Fruit fly (Drosophila melanogaster) whole organism, embryonic: ENCODE data around the gene ArfGAP1.

Experiments
- Adf1 ChIP-seq: fragments of 200-800 bp; sonication (Bioruptor generic); IDR thresholded peaks from 2 replicates; pipeline ENCODE4 v1.3.6; 2022; ENCODE audit warnings: missing biosample characterization, missing genetic modification characterization
- Asciz ChIP-seq: fragments of 200-800 bp; sonication (Bioruptor generic); optimal IDR thresholded peaks from 2 replicates; lab custom pipeline; 2017; ENCODE audit warnings: missing biosample characterization, mild to moderate bottlenecking, missing genetic modification characterization, missing genetic modification reagents
- Bgb ChIP-seq: fragments of 200-800 bp; sonication (Bioruptor generic); IDR thresholded peaks from 2 replicates; pipeline ENCODE4 v1.3.6; 2022; ENCODE audit warnings: missing biosample characterization, missing genetic modification characterization; ENCODE audit not compliant: partially characterized antibody
- CG10366 ChIP-seq: fragments of 200-800 bp; sonication (Bioruptor generic); IDR thresholded peaks from 2 replicates; pipeline ENCODE4 v1.3.6; 2022; ENCODE audit warnings: missing biosample characterization, missing genetic modification characterization
- CG10979 ChIP-seq: fragments of 200-800 bp; sonication (Bioruptor generic); optimal IDR thresholded peaks from 2 replicates; lab custom pipeline; 2018; ENCODE audit warnings: missing biosample characterization, mild to moderate bottlenecking, missing genetic modification characterization, moderate library complexity
- CG11560 ChIP-seq: fragments of 200-800 bp; sonication (Bioruptor generic); IDR thresholded peaks from 3 replicates; pipeline ENCODE4 v1.3.6; 2022; ENCODE audit warnings: missing biosample characterization, missing genetic modification characterization
- CG1233 ChIP-seq: fragments of 200-800 bp; sonication (Bioruptor generic); optimal IDR thresholded peaks from 4 replicates; lab custom pipeline; 2018; ENCODE audit warnings: missing biosample characterization, mild to moderate bottlenecking, missing genetic modification characterization
- CG12391 ChIP-seq: fragments of 200-800 bp; sonication (Bioruptor generic); optimal IDR thresholded peaks from 3 replicates; lab custom pipeline; 2018; ENCODE audit warnings: missing biosample characterization, mild to moderate bottlenecking, missing genetic modification characterization, moderate library complexity
- CG14441 ChIP-seq: fragments of 200-800 bp; sonication (Bioruptor generic); IDR thresholded peaks from 2 replicates; pipeline ENCODE4 v1.3.6; 2022; ENCODE audit warnings: missing biosample characterization, missing genetic modification characterization
- CG14965 ChIP-seq: fragments of 200-800 bp; sonication (Bioruptor generic); optimal IDR thresholded peaks from 2 replicates; lab custom pipeline; 2016; ENCODE audit warnings: missing biosample characterization, missing genetic modification characterization, borderline replicate concordance
- CG15269 ChIP-seq: fragments of 200-800 bp; sonication (Bioruptor generic); optimal IDR thresholded peaks from 2 replicates; lab custom pipeline; 2018; ENCODE audit warnings: missing biosample characterization, mild to moderate bottlenecking, missing genetic modification characterization, moderate library complexity
- CG15514 ChIP-seq: fragments of 200-800 bp; sonication (Bioruptor generic); optimal IDR thresholded peaks from 3 replicates; lab custom pipeline; 2017; ENCODE audit warnings: missing biosample characterization, missing genetic modification characterization, mild to moderate bottlenecking, moderate library complexity, missing genetic modification reagents
- CG17359 ChIP-seq: fragments of 200-800 bp; sonication (Bioruptor generic); optimal IDR thresholded peaks from 3 replicates; lab custom pipeline; 2018; ENCODE audit warnings: missing biosample characterization, mild to moderate bottlenecking, missing genetic modification characterization, moderate library complexity
- CG2202 ChIP-seq: fragments of 200-800 bp; sonication (Bioruptor generic); optimal IDR thresholded peaks from 2 replicates; lab custom pipeline; 2018; ENCODE audit warnings: missing biosample characterization, mild to moderate bottlenecking, missing genetic modification characterization
- CG3726 ChIP-seq: fragments of 200-800 bp; sonication (Bioruptor generic); IDR thresholded peaks from 3 replicates; pipeline ENCODE4, ENCODE4 v1.3.6; 2022; ENCODE audit warnings: missing biosample characterization, missing genetic modification characterization
- CG3838 ChIP-seq: fragments of 200-800 bp; sonication (Bioruptor generic); optimal IDR thresholded peaks from 3 replicates; lab custom pipeline; 2016; ENCODE audit warnings: missing biosample characterization, missing genetic modification characterization
- CG4282 ChIP-seq: fragments of 200-800 bp; sonication (Bioruptor generic); optimal IDR thresholded peaks from 2 replicates; lab custom pipeline; 2016; ENCODE audit warnings: missing biosample characterization, missing genetic modification characterization
- CG43689 ChIP-seq: fragments of 200-800 bp; sonication (Bioruptor generic); IDR thresholded peaks from 2 replicates; pipeline ENCODE4 v1.3.6; 2022; ENCODE audit warnings: missing biosample characterization, missing genetic modification characterization
- CG4424 ChIP-seq: fragments of 200-800 bp; sonication (Bioruptor generic); optimal IDR thresholded peaks from 3 replicates; lab custom pipeline; 2016; ENCODE audit warnings: missing biosample characterization, missing genetic modification characterization
- CG5953 ChIP-seq: fragments of 200-800 bp; sonication (Bioruptor generic); IDR thresholded peaks from 2 replicates; pipeline ENCODE4 v1.3.6; 2022; ENCODE audit warnings: missing biosample characterization, missing genetic modification characterization
- CG6654 ChIP-seq: fragments of 200-800 bp; sonication (Bioruptor generic); optimal IDR thresholded peaks from 2 replicates; lab custom pipeline; 2017; ENCODE audit warnings: missing biosample characterization, mild to moderate bottlenecking, missing genetic modification characterization
- CG8089 ChIP-seq: fragments of 200-800 bp; sonication (Bioruptor generic); optimal IDR thresholded peaks from 3 replicates; lab custom pipeline; 2016; ENCODE audit warnings: missing biosample characterization, missing genetic modification characterization
- CG8388 ChIP-seq: fragments of 200-800 bp; sonication (Bioruptor generic); optimal IDR thresholded peaks from 2 replicates; lab custom pipeline; 2019; ENCODE audit warnings: missing biosample characterization, mild to moderate bottlenecking, missing genetic modification characterization, moderate library complexity
- CG9932 ChIP-seq: fragments of 200-800 bp; sonication (Bioruptor generic); IDR thresholded peaks from 2 replicates; pipeline ENCODE4 v1.3.6; 2022; ENCODE audit warnings: missing biosample characterization, missing genetic modification characterization
- CTCF ChIP-seq: fragments of 200-800 bp; sonication (Bioruptor generic); optimal IDR thresholded peaks from 2 replicates; lab custom pipeline; 2017; ENCODE audit warnings: missing biosample characterization, mild to moderate bottlenecking, missing genetic modification characterization, moderate library complexity
- Doc3 ChIP-seq: fragments of 200-800 bp; sonication (Bioruptor generic); IDR thresholded peaks from 3 replicates; pipeline ENCODE4 v1.3.6; 2022; ENCODE audit warnings: missing biosample characterization, missing genetic modification characterization; ENCODE audit not compliant: partially characterized antibody
- HmgZ ChIP-seq: fragments of 200-800 bp; sonication (Bioruptor generic); optimal IDR thresholded peaks from 2 replicates; lab custom pipeline; 2018; ENCODE audit warnings: missing biosample characterization, mild to moderate bottlenecking, missing genetic modification characterization
- Lhr ChIP-seq: fragments of 200-800 bp; sonication (Bioruptor generic); optimal IDR thresholded peaks from 3 replicates; lab custom pipeline; 2017; ENCODE audit warnings: mild to moderate bottlenecking, missing biosample characterization, missing genetic modification reagents, missing genetic modification characterization
- Mrtf ChIP-seq: fragments of 200-800 bp; sonication (Bioruptor generic); IDR thresholded peaks from 3 replicates; pipeline ENCODE4 v1.3.6; 2022; ENCODE audit warnings: missing biosample characterization, missing genetic modification characterization
- Optix ChIP-seq: fragments of 200-800 bp; sonication (Bioruptor generic); IDR thresholded peaks from 3 replicates; pipeline ENCODE4 v1.3.6; 2022; ENCODE audit warnings: missing biosample characterization, missing genetic modification characterization
- Poxn ChIP-seq: fragments of 200-800 bp; sonication (Bioruptor generic); IDR thresholded peaks from 2 replicates; pipeline ENCODE4 v1.3.6; 2022; ENCODE audit warnings: missing biosample characterization, missing genetic modification characterization
- Sry-β ChIP-seq: fragments of 200-800 bp; sonication (Bioruptor generic); optimal IDR thresholded peaks from 2 replicates; lab custom pipeline; 2018; ENCODE audit warnings: missing biosample characterization, mild to moderate bottlenecking, missing genetic modification characterization, moderate library complexity
- YL-1 ChIP-seq: fragments of 200-800 bp; sonication (Bioruptor generic); optimal IDR thresholded peaks from 3 replicates; lab custom pipeline; 2017; ENCODE audit warnings: missing biosample characterization, mild to moderate bottlenecking, missing genetic modification characterization
- aop ChIP-seq: fragments of 200-800 bp; sonication (Bioruptor generic); IDR thresholded peaks from 2 replicates; pipeline ENCODE4 v1.3.6; 2022; ENCODE audit warnings: missing biosample characterization, missing genetic modification characterization
- corto ChIP-seq: fragments of 200-800 bp; sonication (Bioruptor generic); optimal IDR thresholded peaks from 2 replicates; lab custom pipeline; 2016; ENCODE audit warnings: missing biosample characterization, mild to moderate bottlenecking, missing genetic modification characterization, moderate library complexity
- crol ChIP-seq: fragments of 200-800 bp; sonication (Bioruptor generic); IDR thresholded peaks from 2 replicates; pipeline ENCODE4 v1.3.6; 2022; ENCODE audit warnings: missing biosample characterization, missing genetic modification characterization
- danr ChIP-seq: fragments of 200-800 bp; sonication (Bioruptor generic); IDR thresholded peaks from 2 replicates; pipeline ENCODE4 v1.3.6; 2022; ENCODE audit warnings: missing biosample characterization, missing genetic modification characterization
- exex ChIP-seq: fragments of 200-800 bp; sonication (Bioruptor generic); optimal IDR thresholded peaks from 4 replicates; lab custom pipeline; 2018; ENCODE audit warnings: missing biosample characterization, mild to moderate bottlenecking, missing genetic modification characterization, moderate library complexity
- gro ChIP-seq: fragments of 200-800 bp; sonication (Bioruptor generic); optimal IDR thresholded peaks from 2 replicates; lab custom pipeline; 2016; ENCODE audit warnings: missing biosample characterization, missing genetic modification characterization
- gt ChIP-seq: fragments of 200-800 bp; sonication (Bioruptor generic); IDR thresholded peaks from 2 replicates; pipeline ENCODE4 v1.3.6; 2022; ENCODE audit warnings: missing biosample characterization, missing genetic modification characterization
- ham ChIP-seq: fragments of 200-800 bp; sonication (Bioruptor generic); IDR thresholded peaks from 2 replicates; pipeline ENCODE4 v1.3.6; 2022; ENCODE audit warnings: missing biosample characterization, missing genetic modification characterization
- hth ChIP-seq: fragments of >200 bp; optimal IDR thresholded peaks from 2 replicates; lab custom pipeline; 2017; ENCODE audit warnings: inconsistent platforms
- pho ChIP-seq: fragments of 200-800 bp; sonication (Bioruptor generic); optimal IDR thresholded peaks from 2 replicates; lab custom pipeline; 2016; ENCODE audit warnings: missing biosample characterization, missing genetic modification characterization
- sim ChIP-seq: fragments of 200-800 bp; sonication (Bioruptor generic); IDR thresholded peaks from 2 replicates; pipeline ENCODE4 v1.3.6; 2022; ENCODE audit warnings: missing biosample characterization, missing genetic modification characterization
- slou ChIP-seq: fragments of 200-800 bp; sonication (Bioruptor generic); optimal IDR thresholded peaks from 3 replicates; lab custom pipeline; 2016; ENCODE audit warnings: missing biosample characterization, missing genetic modification characterization
- sob ChIP-seq: fragments of 200-800 bp; sonication (Bioruptor generic); IDR thresholded peaks from 2 replicates; pipeline ENCODE4 v1.3.6; 2022; ENCODE audit warnings: missing biosample characterization, missing genetic modification characterization
- sqz ChIP-seq: fragments of 200-800 bp; sonication (Bioruptor generic); optimal IDR thresholded peaks from 3 replicates; lab custom pipeline; 2018; ENCODE audit warnings: missing biosample characterization, mild to moderate bottlenecking, missing genetic modification characterization
- sug ChIP-seq: fragments of 200-800 bp; optimal IDR thresholded peaks from 2 replicates; lab custom pipeline; 2019; ENCODE audit warnings: missing biosample characterization, mild to moderate bottlenecking, missing genetic modification characterization, moderate library complexity
- tin ChIP-seq: fragments of 200-800 bp; sonication (Bioruptor generic); optimal IDR thresholded peaks from 3 replicates; lab custom pipeline; 2016; ENCODE audit warnings: missing biosample characterization, missing genetic modification characterization
- trh ChIP-seq: fragments of 200-800 bp; sonication (Bioruptor generic); optimal IDR thresholded peaks from 2 replicates; lab custom pipeline; 2016; ENCODE audit warnings: missing biosample characterization, missing genetic modification characterization
- z ChIP-seq: fragments of 200-800 bp; sonication (Bioruptor generic); IDR thresholded peaks from 3 replicates; pipeline ENCODE4 v1.3.6; 2022; ENCODE audit warnings: missing biosample characterization, missing genetic modification characterization

The ArfGAP1 gene

DNA sequence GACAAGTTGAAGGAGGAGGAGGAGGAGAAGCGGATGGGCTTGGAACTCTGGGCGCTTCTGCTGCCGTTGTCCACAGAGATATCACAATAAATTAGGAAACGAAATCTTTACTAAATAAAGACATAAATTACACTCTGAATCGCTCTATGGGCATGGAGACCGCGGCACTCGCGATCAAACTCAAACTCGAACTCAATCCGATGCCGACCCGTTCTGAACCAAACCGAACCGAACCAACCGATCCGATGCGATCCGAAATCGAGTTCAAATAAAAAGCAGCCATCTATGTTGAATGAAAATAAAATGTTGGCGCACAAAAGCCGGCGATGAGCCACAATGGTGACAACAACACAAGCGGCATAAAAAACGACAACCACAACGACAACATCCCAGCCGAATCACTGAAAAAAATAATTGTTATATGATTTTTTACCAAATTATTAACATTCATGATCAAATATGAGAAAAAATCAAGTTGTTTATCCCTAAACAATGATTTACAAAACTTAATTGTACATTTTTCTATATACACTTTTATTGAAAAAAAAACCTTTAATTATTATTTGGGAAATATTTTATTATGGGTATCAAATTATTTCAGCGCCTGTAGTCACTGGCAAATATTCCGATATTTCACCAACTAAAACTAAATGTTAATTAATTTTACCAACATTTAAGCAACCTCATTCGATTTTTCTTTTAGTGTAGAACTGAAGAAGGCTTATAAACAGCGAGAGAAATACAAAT is 39.7 kb upstream of the ArfGAP1 start (continued):
- TF ChIP-seq CG3726 (no peak; the same call in 2 of the 3 replicates), gt (GFP tag; lab: Robert Waterston, UW) (no peak), hth (lab: Kevin White, UChicago) (no peak), Mrtf (GFP tag; lab: Robert Waterston, UW) (no peak; the same call in 2 of the 3 replicates), HmgZ (tag; lab: Kevin White, UChicago) (peak; percentile 5), CG43689 (GFP tag; lab: Robert Waterston, UW) (no peak), sug (no peak), sob (GFP tag; lab: Robert Waterston, UW) (no peak; the same call in 1 of the 2 replicates), CG4282 (no peak), Optix (no peak), YL-1 (GFP tag; lab: Kevin White, UChicago) (no peak), Bgb (GFP tag; lab: Robert Waterston, UW) (no peak), CG10979 (tag; lab: Kevin White, UChicago) (peak; percentile 97), CG8388 (GFP tag; lab: Kevin White, UChicago) (peak; percentile 92), CG11560 (tag; lab: Robert Waterston, UW) (no peak), Poxn (no peak), slou (no peak), CG2202 (peak; percentile 85), Adf1 (GFP tag; lab: Robert Waterston, UW) (no peak), sim (GFP tag; lab: Robert Waterston, UW) (peak; percentile 47; the same call in 1 of the 2 replicates), danr (GFP tag; lab: Robert Waterston, UW) (peak; percentile 63), CG3838 (GFP tag; lab: Kevin White, UChicago) (peak; percentile 49), CG8089 (no peak), pho (GFP tag; lab: Kevin White, UChicago) (no peak), exex (no peak), CG15514 (GFP tag; lab: Kevin White, UChicago) (no peak), Doc3 (GFP tag; lab: Robert Waterston, UW) (no peak), tin (GFP tag; lab: Kevin White, UChicago) (peak; percentile 78), ham (GFP tag; lab: Robert Waterston, UW) (no peak), z (GFP tag; lab: Robert Waterston, UW) (peak; percentile 62; the same call in 1 of the 3 replicates), CG5953 (GFP tag; lab: Robert Waterston, UW) (no peak), trh (GFP tag; lab: Kevin White, UChicago) (peak; percentile 56), CG6654 (GFP tag; lab: Kevin White, UChicago) (peak; percentile 26), CG12391 (tag; lab: Kevin White, UChicago) (peak; percentile 90), CG15269 (tag; lab: Kevin White, UChicago) (peak; percentile 76), CG4424 (GFP tag; lab: Kevin White, UChicago) (peak; percentile 88), CG1233 (peak; percentile 79), CG14441 (GFP tag; lab: Robert Waterston, UW) (peak; percentile 40; the same call in 1 of the 2 replicates), corto (GFP tag; lab: Kevin White, UChicago) (no peak), Asciz (peak; percentile 85), Lhr (GFP tag; lab: Kevin White, UChicago) (peak; percentile 63), CG14965 (no peak), CG17359 (peak; percentile 82), sqz (GFP tag; lab: Kevin White, UChicago) (peak; percentile 84), Sry-β (GFP tag; lab: Kevin White, UChicago) (peak; percentile 49), gro (no peak), aop (GFP tag; lab: Robert Waterston, UW) (no peak), crol (GFP tag; lab: Robert Waterston, UW) (no peak), CG10366 (GFP tag; lab: Robert Waterston, UW) (no peak), CTCF (GFP tag; lab: Kevin White, UChicago) (no peak), CG9932 (GFP tag; lab: Robert Waterston, UW) (no peak)
